Worm (Caenorhabditis elegans): ENCODE measurements around the gene F35C8.5.

ce11 chrX:5414250-5414649 is 48.6 kb downstream of the F35C8.5 start, which contains the start of gene C41A3.2:
- TF ChIP-seq unc-62 (GFP tag; optimal IDR thresholded peaks at IDR 0.05) = no peak
- TF ChIP-seq tbx-2 (tag; optimal IDR thresholded peaks at IDR 0.05) = no peak
- no peak for TF ChIP-seq nhr-28 (tag; optimal IDR thresholded peaks at IDR 0.05)
- no peak for TF ChIP-seq fkh-10 (GFP tag; optimal IDR thresholded peaks at IDR 0.05)
- TF ChIP-seq pqm-1 (tag; optimal IDR thresholded peaks at IDR 0.05) = no peak
- TF ChIP-seq nhr-23 (tag; optimal IDR thresholded peaks at IDR 0.05) = no peak
- no peak for TF ChIP-seq nhr-11 (tag; optimal IDR thresholded peaks at IDR 0.05)
- no peak for TF ChIP-seq sea-2 (GFP tag; optimal IDR thresholded peaks at IDR 0.05)
- TF ChIP-seq eor-1 (tag; optimal IDR thresholded peaks at IDR 0.05) = no peak
- TF ChIP-seq elt-3 (tag; optimal IDR thresholded peaks at IDR 0.05) = no peak
- no peak for TF ChIP-seq snpc-4 (tag; optimal IDR thresholded peaks at IDR 0.05)
